Worm (Caenorhabditis elegans): ENCODE data around the gene C29F7.2.

DNA sequence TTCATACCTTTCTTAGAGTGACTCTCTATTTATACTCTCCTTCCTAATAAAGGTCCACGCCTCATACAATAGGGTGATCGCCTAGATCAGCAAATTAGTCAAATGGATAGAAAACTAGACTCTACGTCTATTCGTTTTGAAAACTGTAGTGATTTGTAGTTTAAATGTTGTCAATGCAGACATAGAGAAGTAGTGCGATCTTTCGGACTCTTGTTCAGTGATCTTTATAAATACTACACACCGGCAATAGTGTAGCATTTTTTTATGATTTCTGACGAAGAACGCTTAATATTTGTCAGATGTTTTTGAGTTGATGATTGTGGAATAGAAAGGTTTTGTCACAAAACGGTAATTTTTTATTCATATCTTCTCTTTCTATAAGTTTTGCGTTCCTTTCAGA is 4.6 kb upstream of the C29F7.2 start:
- TF ChIP-seq unc-55 (GFP tag; optimal IDR thresholded peaks at IDR 0.05) (no peak), ets-4 (tag; optimal IDR thresholded peaks at IDR 0.05) (no peak), hlh-15 (tag; optimal IDR thresholded peaks at IDR 0.05) (no peak), pag-3 (tag; optimal IDR thresholded peaks at IDR 0.05; ENCODE audit: borderline replicate concordance) (no peak), tbx-2 (tag; optimal IDR thresholded peaks at IDR 0.05) (no peak), pha-4 (tag; optimal IDR thresholded peaks at IDR 0.05) (no peak), madf-2 (tag; optimal IDR thresholded peaks at IDR 0.05) (no peak), nhr-11 (tag; optimal IDR thresholded peaks at IDR 0.05) (no peak), ceh-34 (tag; optimal IDR thresholded peaks at IDR 0.05) (no peak), ama-1 (optimal IDR thresholded peaks at IDR 0.05) (no peak)
